Fruit fly (Drosophila melanogaster) whole organism, wandering third instar larva: ENCODE results near the gene Rab3-GEF.
A peak's percentile ranks its signal among the peaks of the same experiment; 100 is the strongest.

ENCODE experiments used
- Dif ChIP-seq: fragments of 200-275, 200-300 bp; sonication (Bioruptor generic); optimal IDR thresholded peaks from 2 replicates; lab custom pipeline; 2018; ENCODE audit warnings: missing biosample characterization, missing genetic modification characterization; ENCODE audit not compliant: partially characterized antibody
- Jra ChIP-seq: sonication (Bioruptor generic); optimal IDR thresholded peaks from 2 replicates; lab custom pipeline; 2016; ENCODE audit warnings: missing biosample characterization, missing genetic modification characterization
- OdsH ChIP-seq: fragments of 200-800 bp; sonication (Bioruptor generic); optimal IDR thresholded peaks from 2 replicates; lab custom pipeline; 2016; ENCODE audit warnings: missing biosample characterization, mild to moderate bottlenecking, missing genetic modification characterization
- dl ChIP-seq, 2 experiments: fragments of 175-275, 200-275 bp in 1 of 2; fragments of 200-275 bp in 1 of 2; sonication (Bioruptor generic); optimal IDR thresholded peaks; lab custom pipeline; 2018; ENCODE audit warnings: mild to moderate bottlenecking in 2 of 2, missing biosample characterization in 2 of 2, missing genetic modification characterization in 2 of 2, moderate library complexity in 2 of 2; ENCODE audit not compliant: partially characterized antibody in 2 of 2, insufficient read depth in 1 of 2
- fru ChIP-seq: fragments of 200-800 bp; sonication (Bioruptor generic); optimal IDR thresholded peaks from 3 replicates; lab custom pipeline; 2016; ENCODE audit warnings: missing biosample characterization, mild to moderate bottlenecking, missing genetic modification characterization
- h ChIP-seq: fragments of 200-800 bp; sonication (Bioruptor generic); optimal IDR thresholded peaks from 3 replicates; lab custom pipeline; 2016; ENCODE audit warnings: missing biosample characterization, mild to moderate bottlenecking, missing genetic modification characterization

- TF ChIP-seq Jra, result peak; percentile 43
- TF ChIP-seq h (GFP tag; lab: Kevin White, UChicago), result peak; percentile 63
- TF ChIP-seq fru, result peak; percentile 41
- TF ChIP-seq OdsH, result peak; percentile 47
- no peak for TF ChIP-seq dl (GFP tag; optimal IDR thresholded peaks at IDR 0.05; lab: Kevin White, UChicago; ENCODE audit: insufficient read depth in 1 of 2, partially characterized antibody in 2 of 2)
- no peak for TF ChIP-seq Dif (GFP tag; lab: Kevin White, UChicago)
Measured at dm6 chrX:15138994-15139863, 49.7 kb downstream of the Rab3-GEF start, which contains the start of gene RpL37-1.
